Fruit fly (Drosophila melanogaster) whole organism, embryonic: ENCODE data around the gene CG2794.

Experiments
- Adf1 ChIP-seq: fragments of 200-800 bp; sonication (Bioruptor generic); IDR thresholded peaks from 2 replicates; pipeline ENCODE4 v1.3.6; 2022; ENCODE audit warnings: missing biosample characterization, missing genetic modification characterization
- Awh ChIP-seq: fragments of 200-800 bp; sonication (Bioruptor generic); IDR thresholded peaks from 2 replicates; pipeline ENCODE4, ENCODE4 v1.3.6; 2022; ENCODE audit warnings: missing biosample characterization, missing genetic modification characterization
- CG10209 ChIP-seq: fragments of 200-800 bp; sonication (Bioruptor generic); optimal IDR thresholded peaks from 3 replicates; lab custom pipeline; 2017; ENCODE audit warnings: missing biosample characterization, mild to moderate bottlenecking, missing genetic modification characterization, missing genetic modification reagents
- CG12071 ChIP-seq: fragments of 200-800 bp; sonication (Bioruptor generic); optimal IDR thresholded peaks from 3 replicates; lab custom pipeline; 2018; ENCODE audit warnings: missing biosample characterization, mild to moderate bottlenecking, missing genetic modification characterization
- CG12236 ChIP-seq: fragments of 200-800 bp; sonication (Bioruptor generic); optimal IDR thresholded peaks from 2 replicates; lab custom pipeline; 2016; ENCODE audit warnings: missing biosample characterization, missing genetic modification characterization
- CG13894 ChIP-seq: fragments of 200-800 bp; sonication (Bioruptor generic); optimal IDR thresholded peaks from 3 replicates; lab custom pipeline; 2018; ENCODE audit warnings: missing biosample characterization, mild to moderate bottlenecking, missing genetic modification characterization, moderate library complexity
- CG14050 ChIP-seq: fragments of 200-800 bp; sonication (Bioruptor generic); IDR thresholded peaks from 3 replicates; pipeline ENCODE4 v1.3.6; 2022; ENCODE audit warnings: missing biosample characterization, missing genetic modification characterization
- CG14667 ChIP-seq: fragments of 200-800 bp; sonication (Bioruptor generic); IDR thresholded peaks from 2 replicates; pipeline ENCODE4 v1.3.6; 2022; ENCODE audit warnings: missing biosample characterization, missing genetic modification characterization
- CG17612 ChIP-seq: fragments of 200-800 bp; sonication (Bioruptor generic); IDR thresholded peaks from 2 replicates; pipeline ENCODE4 v1.3.6; 2022; ENCODE audit warnings: missing biosample characterization, missing genetic modification characterization
- CG2116 ChIP-seq: fragments of 200-800 bp; sonication (Bioruptor generic); optimal IDR thresholded peaks from 3 replicates; lab custom pipeline; 2018; ENCODE audit warnings: missing biosample characterization, mild to moderate bottlenecking, missing genetic modification characterization
- CG32532 ChIP-seq: fragments of 200-800 bp; sonication (Bioruptor generic); IDR thresholded peaks from 2 replicates; pipeline ENCODE4 v1.3.6; 2022; ENCODE audit warnings: missing biosample characterization, missing genetic modification characterization
- CG34376 ChIP-seq: fragments of 200-800 bp; sonication (Bioruptor generic); optimal IDR thresholded peaks from 2 replicates; lab custom pipeline; 2018; ENCODE audit warnings: missing biosample characterization, mild to moderate bottlenecking, missing genetic modification characterization
- CG3726 ChIP-seq: fragments of 200-800 bp; sonication (Bioruptor generic); IDR thresholded peaks from 3 replicates; pipeline ENCODE4, ENCODE4 v1.3.6; 2022; ENCODE audit warnings: missing biosample characterization, missing genetic modification characterization
- CG4730 ChIP-seq: fragments of 200-800 bp; sonication (Bioruptor generic); IDR thresholded peaks from 2 replicates; pipeline ENCODE4 v1.3.6; 2022; ENCODE audit warnings: missing biosample characterization, missing genetic modification characterization
- CG6175 ChIP-seq: fragments of 200-800 bp; sonication (Bioruptor generic); IDR thresholded peaks from 3 replicates; pipeline ENCODE4 v1.3.6; 2022; ENCODE audit warnings: missing biosample characterization, missing genetic modification characterization
- CG6765 ChIP-seq: fragments of 200-800 bp; sonication (Bioruptor generic); optimal IDR thresholded peaks from 3 replicates; lab custom pipeline; 2017; ENCODE audit warnings: missing biosample characterization, mild to moderate bottlenecking, missing genetic modification characterization
- CG9817 ChIP-seq: fragments of 200-800 bp; sonication (Bioruptor generic); optimal IDR thresholded peaks from 2 replicates; lab custom pipeline; 2018; ENCODE audit warnings: missing biosample characterization, mild to moderate bottlenecking, missing genetic modification characterization, moderate library complexity
- CG9932 ChIP-seq: fragments of 200-800 bp; sonication (Bioruptor generic); IDR thresholded peaks from 2 replicates; pipeline ENCODE4 v1.3.6; 2022; ENCODE audit warnings: missing biosample characterization, missing genetic modification characterization
- CrebB ChIP-seq: fragments of 200-800 bp; sonication (Bioruptor generic); optimal IDR thresholded peaks from 3 replicates; lab custom pipeline; 2018; ENCODE audit warnings: missing biosample characterization, mild to moderate bottlenecking, missing genetic modification characterization
- Deaf1 ChIP-seq: fragments of 200-800 bp; optimal IDR thresholded peaks from 3 replicates; lab custom pipeline; 2019; ENCODE audit warnings: missing biosample characterization, mild to moderate bottlenecking, missing genetic modification characterization, moderate library complexity
- Dll ChIP-seq: fragments of 200-800 bp; sonication (Bioruptor generic); IDR thresholded peaks from 4 replicates; pipeline ENCODE4 v1.3.6; 2022; ENCODE audit warnings: missing biosample characterization, missing genetic modification characterization; ENCODE audit not compliant: partially characterized antibody
- Eip74EF ChIP-seq, 2 experiments: fragments of 200-800 bp in 1 of 2; fragments of >200 bp in 1 of 2; sonication (Bioruptor generic) in 1 of 2; optimal IDR thresholded peaks; 2 replicates each; lab custom pipeline; 2017 to 2019; ENCODE audit warnings: missing biosample characterization in 2 of 2, missing genetic modification characterization in 2 of 2, mild to moderate bottlenecking in 1 of 2, moderate library complexity in 1 of 2
- Hr51 ChIP-seq, 2 experiments: fragments of 200-800 bp; sonication (Bioruptor generic); optimal IDR thresholded peaks; 2 replicates in 1 of 2; 3 replicates in 1 of 2; lab custom pipeline; 2016 to 2018; ENCODE audit warnings: missing biosample characterization in 2 of 2, missing genetic modification characterization in 2 of 2, mild to moderate bottlenecking in 1 of 2, moderate library complexity in 1 of 2
- Hr78 ChIP-seq, 2 experiments: fragments of 200-800 bp in 1 of 2; fragments of >200 bp in 1 of 2; sonication (Bioruptor generic) in 1 of 2; optimal IDR thresholded peaks; 2 replicates each; lab custom pipeline; 2017 to 2019; ENCODE audit warnings: missing biosample characterization in 2 of 2, missing genetic modification characterization in 2 of 2, mild to moderate bottlenecking in 1 of 2, moderate library complexity in 1 of 2
- Med ChIP-seq: fragments of 200-800 bp; sonication (Bioruptor generic); peaks from one replicate; lab custom pipeline; 2016; ENCODE audit warnings: missing biosample characterization, missing genetic modification characterization, mild to moderate bottlenecking, inconsistent platforms, moderate library complexity
- NFAT ChIP-seq: fragments of 200-800 bp; sonication (Bioruptor generic); IDR thresholded peaks from 2 replicates; pipeline ENCODE4 v1.3.6; 2022; ENCODE audit warnings: missing biosample characterization, missing genetic modification characterization
- Trl ChIP-seq, 3 experiments: fragments of >200 bp in 2 of 3; fragments of 200-800 bp in 1 of 3; sonication (Bioruptor generic) in 1 of 3; optimal IDR thresholded peaks; 2 replicates in 1 of 3; 3 replicates in 2 of 3; lab custom pipeline; 2016 to 2017; ENCODE audit warnings: missing biosample characterization in 1 of 3, missing genetic modification characterization in 1 of 3
- bsh ChIP-seq, 2 experiments: fragments of 200-800 bp; sonication (Bioruptor generic); optimal IDR thresholded peaks; 2 replicates each; lab custom pipeline; 2017 to 2018; ENCODE audit warnings: mild to moderate bottlenecking in 2 of 2, missing biosample characterization in 2 of 2, missing genetic modification characterization in 2 of 2, moderate library complexity in 1 of 2
- chn ChIP-seq: fragments of 200-800 bp; sonication (Bioruptor generic); optimal IDR thresholded peaks from 2 replicates; lab custom pipeline; 2016; ENCODE audit warnings: missing biosample characterization, missing genetic modification characterization
- cwo ChIP-seq: fragments of 200-800 bp; sonication (Bioruptor generic); optimal IDR thresholded peaks from 3 replicates; lab custom pipeline; 2017; ENCODE audit warnings: missing biosample characterization, missing genetic modification characterization, mild to moderate bottlenecking, moderate library complexity, missing genetic modification reagents
- dati ChIP-seq: fragments of 200-800 bp; sonication (Bioruptor generic); IDR thresholded peaks from 2 replicates; pipeline ENCODE4 v1.3.6; 2022; ENCODE audit warnings: missing biosample characterization, missing genetic modification characterization
- dmrt11E ChIP-seq: fragments of 200-800 bp; sonication (Bioruptor generic); optimal IDR thresholded peaks from 3 replicates; lab custom pipeline; 2018; ENCODE audit warnings: missing biosample characterization, mild to moderate bottlenecking, missing genetic modification characterization, moderate library complexity
- dysf ChIP-seq: fragments of 200-800 bp; sonication (Bioruptor generic); IDR thresholded peaks from 3 replicates; pipeline ENCODE4 v1.3.6; 2022; ENCODE audit warnings: missing biosample characterization, missing genetic modification characterization
- esg ChIP-seq: fragments of 200-800 bp; sonication (Bioruptor generic); conservative IDR thresholded peaks from 2 replicates; pipeline ENCODE4 v1.3.6; 2022; ENCODE audit warnings: missing biosample characterization, missing genetic modification characterization
- exex ChIP-seq: fragments of 200-800 bp; sonication (Bioruptor generic); optimal IDR thresholded peaks from 4 replicates; lab custom pipeline; 2018; ENCODE audit warnings: missing biosample characterization, mild to moderate bottlenecking, missing genetic modification characterization, moderate library complexity
- fd64A ChIP-seq: fragments of 200-800 bp; sonication (Bioruptor generic); optimal IDR thresholded peaks from 3 replicates; lab custom pipeline; 2018; ENCODE audit warnings: missing biosample characterization, mild to moderate bottlenecking, missing genetic modification characterization
- ftz-f1 ChIP-seq: fragments of 200-800 bp; sonication (Bioruptor generic); optimal IDR thresholded peaks from 2 replicates; lab custom pipeline; 2016; ENCODE audit warnings: missing biosample characterization, missing genetic modification characterization
- fu2 ChIP-seq: fragments of 200-800 bp; sonication (Bioruptor generic); optimal IDR thresholded peaks from 2 replicates; lab custom pipeline; 2016; ENCODE audit warnings: missing biosample characterization, missing genetic modification characterization
- kay ChIP-seq: fragments of 200-800 bp; sonication (Bioruptor generic); optimal IDR thresholded peaks from 2 replicates; lab custom pipeline; 2016; ENCODE audit warnings: missing biosample characterization, missing genetic modification characterization
- oc ChIP-seq: fragments of 200-800 bp; sonication (Bioruptor generic); optimal IDR thresholded peaks from 2 replicates; lab custom pipeline; 2018; ENCODE audit warnings: missing biosample characterization, mild to moderate bottlenecking, missing genetic modification characterization, moderate library complexity
- pfk ChIP-seq: fragments of 200-800 bp; sonication (Bioruptor generic); optimal IDR thresholded peaks from 2 replicates; lab custom pipeline; 2018; ENCODE audit warnings: missing biosample characterization, mild to moderate bottlenecking, missing genetic modification characterization, moderate library complexity
- row ChIP-seq: fragments of 200-800 bp; sonication (Bioruptor generic); IDR thresholded peaks from 3 replicates; pipeline ENCODE4 v1.3.6; 2022; ENCODE audit warnings: missing biosample characterization, missing genetic modification characterization
- slou ChIP-seq: fragments of 200-800 bp; sonication (Bioruptor generic); optimal IDR thresholded peaks from 3 replicates; lab custom pipeline; 2016; ENCODE audit warnings: missing biosample characterization, missing genetic modification characterization
- sug ChIP-seq: fragments of 200-800 bp; optimal IDR thresholded peaks from 2 replicates; lab custom pipeline; 2019; ENCODE audit warnings: missing biosample characterization, mild to moderate bottlenecking, missing genetic modification characterization, moderate library complexity
- unpg ChIP-seq: fragments of 200-800 bp; sonication (Bioruptor generic); optimal IDR thresholded peaks from 3 replicates; lab custom pipeline; 2018; ENCODE audit warnings: missing biosample characterization, mild to moderate bottlenecking, missing genetic modification characterization, moderate library complexity
- usp ChIP-seq: fragments of >200 bp; optimal IDR thresholded peaks from 2 replicates; lab custom pipeline; 2017; ENCODE audit warnings: missing biosample characterization, missing genetic modification characterization
- zfh2 ChIP-seq: fragments of 200-800 bp; sonication (Bioruptor generic); optimal IDR thresholded peaks from 2 replicates; lab custom pipeline; 2016; ENCODE audit warnings: missing biosample characterization, missing genetic modification characterization

The CG2794 gene

dm6 chr2L:552432-552929 is 11.5 kb upstream of the CG2794 start, which contains the start of gene Ets21C (continued):
- TF ChIP-seq CG32532 (GFP tag; lab: Robert Waterston, UW) (peak; percentile 59; the same call in 1 of the 2 replicates), fd64A (no peak), zfh2 (GFP tag; lab: Kevin White, UChicago) (no peak), ftz-f1 (peak; percentile 99), CG9817 (tag; lab: Kevin White, UChicago) (no peak), Dll (GFP tag; lab: Robert Waterston, UW) (0 out of 4 replicates have a peak, but pooled peaks have one; percentile 42), NFAT (0 out of 2 replicates have a peak, but pooled peaks have one; percentile 7), slou (GFP tag; lab: Kevin White, UChicago) (no peak), cwo (GFP tag; lab: Kevin White, UChicago) (peak; percentile 37), dysf (GFP tag; lab: Robert Waterston, UW) (peak; percentile 16; the same call in 1 of the 3 replicates), CG12071 (GFP tag; lab: Kevin White, UChicago) (peak; percentile 53), Deaf1 (tag; lab: Kevin White, UChicago) (peak; percentile 97), Awh (GFP tag; lab: Robert Waterston, UW) (0 out of 2 replicates have a peak, but pooled peaks have one; percentile 9), sug (tag; lab: Kevin White, UChicago) (peak; percentile 99), row (0 out of 3 replicates have a peak, but pooled peaks have one; percentile 13), CG34376 (GFP tag; lab: Kevin White, UChicago) (peak; percentile 69), Adf1 (GFP tag; lab: Robert Waterston, UW) (peak; percentile 64; the same call in 1 of the 2 replicates), dmrt11E (tag; lab: Kevin White, UChicago) (no peak), kay (GFP tag; lab: Kevin White, UChicago) (peak; percentile 98), Med (peak; percentile 90), CG12236 (GFP tag; lab: Kevin White, UChicago) (no peak), CG2116 (GFP tag; lab: Kevin White, UChicago) (no peak), CG13894 (tag; lab: Kevin White, UChicago) (peak; percentile 32), usp (GFP tag; lab: Kevin White, UChicago) (no peak), CG10209 (GFP tag; lab: Kevin White, UChicago) (no peak), unpg (GFP tag; lab: Kevin White, UChicago) (no peak), fu2 (GFP tag; lab: Kevin White, UChicago) (no peak), CG3726 (GFP tag; lab: Robert Waterston, UW) (no peak), CG17612 (GFP tag; lab: Robert Waterston, UW) (no peak), dati (GFP tag; lab: Robert Waterston, UW) (no peak), chn (GFP tag; lab: Kevin White, UChicago) (peak; percentile 34), CG6175 (GFP tag; lab: Robert Waterston, UW) (0 out of 3 replicates have a peak, but pooled peaks have one; percentile 73), exex (tag; lab: Kevin White, UChicago) (peak; percentile 34), pfk (GFP tag; lab: Kevin White, UChicago) (no peak), CG9932 (peak; percentile 36), CrebB (tag; lab: Kevin White, UChicago) (peak; percentile 18), oc (tag; lab: Kevin White, UChicago) (peak; percentile 22), CG14667 (GFP tag; lab: Robert Waterston, UW) (no peak), CG14050 (GFP tag; lab: Robert Waterston, UW) (no peak), Hr78 (GFP tag; optimal IDR thresholded peaks at IDR 0.05; lab: Kevin White, UChicago) (peak in 1 of 2 experiments; percentile 95), CG6765 (GFP tag; lab: Kevin White, UChicago) (peak; percentile 58), CG4730 (no peak), esg (GFP tag; lab: Robert Waterston, UW) (no peak), Trl (optimal IDR thresholded peaks at IDR 0.05; lab: Kevin White, UChicago) (peak; percentile 50 to 72), Trl (GFP tag; optimal IDR thresholded peaks at IDR 0.05; lab: Kevin White, UChicago) (peak; percentile 28), Eip74EF (GFP tag; optimal IDR thresholded peaks at IDR 0.05; lab: Kevin White, UChicago) (peak in 1 of 2 experiments; percentile 40), Hr51 (GFP tag; optimal IDR thresholded peaks at IDR 0.05; lab: Kevin White, UChicago) (no peak), bsh (GFP tag; optimal IDR thresholded peaks at IDR 0.05; lab: Kevin White, UChicago) (peak in 1 of 2 experiments; percentile 27)
